Fruit fly (Drosophila melanogaster): ENCODE measurements around the gene CG5674.

- no peak for TF ChIP-seq CG7045 (GFP tag; optimal IDR thresholded peaks at IDR 0.05)
- no peak for TF ChIP-seq pad (GFP tag; optimal IDR thresholded peaks at IDR 0.05)
- TF ChIP-seq CG5204 (GFP tag; optimal IDR thresholded peaks at IDR 0.05) = no peak
- no peak for TF ChIP-seq Crg-1 (GFP tag; optimal IDR thresholded peaks at IDR 0.05)
Observed at dm6 chr2L:18002149-18002548, 39.0 kb downstream of the CG5674 start.

All from whole organism, adult.